Fruit fly (Drosophila melanogaster) whole organism: Measurements from ENCODE around the gene Tmem43.

Experiments used
- CG8478 ChIP-seq: fragments of >200 bp; optimal IDR thresholded peaks from 2 replicates; lab custom pipeline; 2018; ENCODE audit warnings: inconsistent platforms
- Dll ChIP-seq: fragments of >200 bp; optimal IDR thresholded peaks from 2 replicates; lab custom pipeline; 2017
- EcR ChIP-seq, 2 experiments: fragments of >200 bp; optimal IDR thresholded peaks; 2 replicates each; lab custom pipeline; 2017; ENCODE audit warnings: missing biosample characterization in 2 of 2, missing genetic modification characterization in 2 of 2, missing genetic modification reagents in 2 of 2
- pan ChIP-seq: fragments of >200 bp; optimal IDR thresholded peaks from 2 replicates; lab custom pipeline; 2017
- psq ChIP-seq: fragments of >200 bp; optimal IDR thresholded peaks from 2 replicates; lab custom pipeline; 2017
- usp ChIP-seq: fragments of >200 bp; optimal IDR thresholded peaks from 2 replicates; lab custom pipeline; 2017; ENCODE audit warnings: missing biosample characterization, missing genetic modification characterization, mixed read lengths

- no peak for TF ChIP-seq psq (lab: Kevin White, UChicago)
- no peak for TF ChIP-seq pan
- no peak for TF ChIP-seq EcR (GFP tag; optimal IDR thresholded peaks at IDR 0.05; lab: Kevin White, UChicago)
- TF ChIP-seq CG8478 = no peak
- TF ChIP-seq Dll = no peak
- no peak for TF ChIP-seq usp (GFP tag; lab: Kevin White, UChicago)
Observed at dm6 chr3L:7952560-7952959, 37.6 kb upstream of the Tmem43 start.
